Worm (Caenorhabditis elegans) whole organism, young adult: Measurements from ENCODE around the gene mgl-1.

Experiments used
- D2030.7 ChIP-seq: fragments of 200-800 bp; sonication (Bioruptor generic); IDR thresholded peaks from 2 replicates; pipeline ENCODE4 v1.3.6; 2022; ENCODE audit warnings: missing genetic modification reagents, missing genetic modification characterization, missing compliant biosample characterization
- F39B2.1 ChIP-seq: fragments of 200-800 bp; sonication (Bioruptor generic); IDR thresholded peaks from 2 replicates; pipeline ENCODE4 v1.3.6; 2022; ENCODE audit warnings: missing genetic modification reagents, missing genetic modification characterization, missing compliant biosample characterization
- F52B5.7 ChIP-seq: sonication (generic microtip); optimal IDR thresholded peaks from 2 replicates; lab custom pipeline; 2016; ENCODE audit warnings: mild to moderate bottlenecking, missing genetic modification characterization, missing compliant biosample characterization
- F57A8.1 ChIP-seq: fragments of 200-800 bp; sonication (Bioruptor generic); optimal IDR thresholded peaks from 2 replicates; lab custom pipeline; 2018; ENCODE audit warnings: mild to moderate bottlenecking, missing genetic modification characterization, moderate library complexity, missing compliant biosample characterization
- K12H6.12 ChIP-seq: fragments of 200-800 bp; sonication (Bioruptor generic); optimal IDR thresholded peaks from 2 replicates; lab custom pipeline; 2018; ENCODE audit warnings: mild to moderate bottlenecking, missing genetic modification characterization, missing compliant biosample characterization
- ama-1 ChIP-seq, 3 experiments: fragments of 150-350 bp in 1 of 3; sonication (generic microtip) in 2 of 3; optimal IDR thresholded peaks; 2 replicates each; lab custom pipeline; 2014 to 2018; ENCODE audit warnings: missing biosample characterization in 2 of 3, missing genetic modification characterization in 2 of 3, missing genetic modification reagents in 2 of 3
- ceh-40 ChIP-seq: fragments of 200-800 bp; sonication (Bioruptor generic); IDR thresholded peaks from 2 replicates; pipeline ENCODE4 v1.3.6; 2022; ENCODE audit warnings: missing genetic modification characterization, missing compliant biosample characterization
- chd-7 ChIP-seq: sonication (generic microtip); optimal IDR thresholded peaks from 2 replicates; lab custom pipeline; 2016; ENCODE audit warnings: mild to moderate bottlenecking, missing genetic modification characterization, moderate library complexity, missing compliant biosample characterization
- dox-1 ChIP-seq: fragments of 200-800 bp; sonication (Bioruptor generic); IDR thresholded peaks from 2 replicates; pipeline ENCODE4 v1.3.6; 2022; ENCODE audit warnings: missing genetic modification reagents, missing genetic modification characterization, missing compliant biosample characterization
- egl-44 ChIP-seq: fragments of 200-800 bp; sonication (Bioruptor generic); IDR thresholded peaks from 2 replicates; pipeline ENCODE4 v1.3.6; 2022; ENCODE audit warnings: missing genetic modification reagents, missing genetic modification characterization, missing compliant biosample characterization
- ets-4 ChIP-seq: fragments of 200-800 bp; sonication (Bioruptor generic); optimal IDR thresholded peaks from 2 replicates; lab custom pipeline; 2018; ENCODE audit warnings: mild to moderate bottlenecking, missing genetic modification characterization, missing compliant biosample characterization
- gei-17 ChIP-seq: fragments of 200-800 bp; sonication (Bioruptor generic); optimal IDR thresholded peaks from 2 replicates; lab custom pipeline; 2018; ENCODE audit warnings: mild to moderate bottlenecking, missing genetic modification characterization, missing compliant biosample characterization
- him-1 ChIP-seq: sonication (generic microtip); optimal IDR thresholded peaks from 2 replicates; lab custom pipeline; 2016; ENCODE audit warnings: missing genotype, missing genetic modification reagents, missing genetic modification characterization, missing compliant biosample characterization
- hlh-12 ChIP-seq: sonication (generic microtip); optimal IDR thresholded peaks from 2 replicates; lab custom pipeline; 2016; ENCODE audit warnings: missing genetic modification characterization, missing compliant biosample characterization
- hmg-1.2 ChIP-seq: fragments of 200-800 bp; sonication (Bioruptor generic); IDR thresholded peaks from 2 replicates; pipeline ENCODE4 v1.3.6; 2022; ENCODE audit warnings: missing genetic modification reagents, missing genetic modification characterization, missing compliant biosample characterization
- hrde-1 ChIP-seq: sonication (generic microtip); optimal IDR thresholded peaks from 2 replicates; lab custom pipeline; 2016; ENCODE audit warnings: missing genetic modification characterization, mild to moderate bottlenecking, missing compliant biosample characterization, moderate library complexity, missing genotype, missing genetic modification reagents, borderline replicate concordance
- lag-1 ChIP-seq: fragments of 200-800 bp; sonication (Bioruptor generic); IDR thresholded peaks from 2 replicates; pipeline ENCODE4 v1.3.6; 2022; ENCODE audit warnings: missing genetic modification reagents, missing genetic modification characterization, missing compliant biosample characterization
- lin-26 ChIP-seq: fragments of 200-800 bp; sonication (Bioruptor generic); IDR thresholded peaks from 2 replicates; pipeline ENCODE4 v1.3.6; 2022; ENCODE audit warnings: missing genetic modification reagents, missing genetic modification characterization, missing compliant biosample characterization
- lir-1 ChIP-seq: fragments of 200-800 bp; sonication (Bioruptor generic); conservative IDR thresholded peaks from 2 replicates; pipeline ENCODE4 v1.3.6; 2022; ENCODE audit warnings: missing genetic modification reagents, missing genetic modification characterization, missing compliant biosample characterization
- lsl-1 ChIP-seq: fragments of 200-800 bp; sonication (Bioruptor generic); optimal IDR thresholded peaks from 2 replicates; lab custom pipeline; 2018; ENCODE audit warnings: mild to moderate bottlenecking, missing genetic modification characterization, moderate library complexity, missing compliant biosample characterization
- madf-3 ChIP-seq: fragments of 200-800 bp; sonication (Bioruptor generic); IDR thresholded peaks from 2 replicates; pipeline ENCODE4 v1.3.6; 2022; ENCODE audit warnings: missing genetic modification reagents, missing genetic modification characterization, missing compliant biosample characterization
- madf-6 ChIP-seq: fragments of 200-800 bp; sonication (Bioruptor generic); IDR thresholded peaks from 2 replicates; pipeline ENCODE4 v1.3.6; 2022; ENCODE audit warnings: missing genetic modification reagents, missing genetic modification characterization, missing compliant biosample characterization
- madf-8 ChIP-seq: fragments of 200-800 bp; sonication (Bioruptor generic); conservative IDR thresholded peaks from 2 replicates; pipeline ENCODE4 v1.3.6; 2022; ENCODE audit warnings: missing genetic modification reagents, missing genetic modification characterization, missing compliant biosample characterization
- mcd-1 ChIP-seq: fragments of 200-800 bp; sonication (Bioruptor generic); IDR thresholded peaks from 2 replicates; pipeline ENCODE4 v1.3.6; 2022; ENCODE audit warnings: missing genetic modification reagents, missing genetic modification characterization, missing compliant biosample characterization
- nfyb-1 ChIP-seq: fragments of 200-800 bp; sonication (Bioruptor generic); IDR thresholded peaks from 2 replicates; pipeline ENCODE4 v1.3.6; 2022; ENCODE audit warnings: missing genetic modification reagents, missing genetic modification characterization, missing compliant biosample characterization
- nhr-179 ChIP-seq: sonication (generic microtip); optimal IDR thresholded peaks from 2 replicates; lab custom pipeline; 2016; ENCODE audit warnings: mild to moderate bottlenecking, missing genetic modification characterization, missing compliant biosample characterization
- nhr-80 ChIP-seq: sonication (generic microtip); optimal IDR thresholded peaks from 2 replicates; lab custom pipeline; 2016; ENCODE audit warnings: missing genetic modification characterization, missing compliant biosample characterization
- rcor-1 ChIP-seq: fragments of 200-800 bp; sonication (Bioruptor generic); IDR thresholded peaks from 2 replicates; pipeline ENCODE4 v1.3.6; 2022; ENCODE audit warnings: missing genetic modification reagents, missing genetic modification characterization, missing compliant biosample characterization
- rec-8 ChIP-seq, 2 experiments: sonication (generic microtip); optimal IDR thresholded peaks; 2 replicates each; lab custom pipeline; 2016; ENCODE audit warnings: mild to moderate bottlenecking in 2 of 2, missing genetic modification characterization in 2 of 2, missing genetic modification reagents in 2 of 2, missing genotype in 2 of 2, missing biosample characterization in 1 of 2, missing compliant biosample characterization in 1 of 2, moderate library complexity in 1 of 2
- rpc-1 ChIP-seq, 2 experiments: fragments of 150-350 bp in 1 of 2; sonication (generic microtip) in 1 of 2; optimal IDR thresholded peaks; 2 replicates each; lab custom pipeline; 2014 to 2018; ENCODE audit warnings: missing biosample characterization in 1 of 2, missing genetic modification characterization in 1 of 2, missing genetic modification reagents in 1 of 2, missing genotype in 1 of 2
- snpc-3.4 ChIP-seq: sonication (generic microtip); optimal IDR thresholded peaks from 2 replicates; lab custom pipeline; 2017; ENCODE audit warnings: missing genetic modification characterization, mild to moderate bottlenecking, missing compliant biosample characterization, antibody characterized with exemption, moderate library complexity, missing genotype, missing genetic modification reagents
- snpc-4 ChIP-seq, 5 experiments: fragments of 150-350 bp in 1 of 5; sonication (generic microtip) in 4 of 5; optimal IDR thresholded peaks; 2 replicates each; lab custom pipeline; 2014 to 2018; ENCODE audit warnings: missing genetic modification characterization in 5 of 5, missing biosample characterization in 3 of 5, antibody characterized with exemption in 2 of 5, mild to moderate bottlenecking in 2 of 5, missing compliant biosample characterization in 2 of 5, missing genotype in 2 of 5, moderate library complexity in 2 of 5, missing genetic modification reagents in 1 of 5
- tbp1 ChIP-seq: fragments of 200-800 bp; sonication (Bioruptor generic); optimal IDR thresholded peaks from 2 replicates; lab custom pipeline; 2018; ENCODE audit warnings: mild to moderate bottlenecking, missing genetic modification characterization, missing compliant biosample characterization
- tlf-1 ChIP-seq: fragments of 200-800 bp; sonication (Bioruptor generic); optimal IDR thresholded peaks from 2 replicates; lab custom pipeline; 2018; ENCODE audit warnings: mild to moderate bottlenecking, missing genetic modification characterization, missing compliant biosample characterization
- unc-130 ChIP-seq: sonication (generic microtip); optimal IDR thresholded peaks from 2 replicates; lab custom pipeline; 2016; ENCODE audit warnings: missing genetic modification reagents, missing genetic modification characterization, missing compliant biosample characterization
- unc-62 ChIP-seq: fragments of 150-350 bp; optimal IDR thresholded peaks from 2 replicates; lab custom pipeline; 2014; ENCODE audit warnings: missing biosample characterization, missing genetic modification reagents, missing genetic modification characterization
- zfh-2 ChIP-seq: fragments of 200-800 bp; sonication (Bioruptor generic); conservative IDR thresholded peaks from 2 replicates; pipeline ENCODE4 v1.3.6; 2022; ENCODE audit warnings: missing genetic modification reagents, missing genetic modification characterization, missing compliant biosample characterization
- ztf-18 ChIP-seq: sonication (generic microtip); optimal IDR thresholded peaks from 2 replicates; lab custom pipeline; 2016; ENCODE audit warnings: missing genotype, mild to moderate bottlenecking, missing genetic modification characterization, missing compliant biosample characterization
- ztf-25 ChIP-seq: fragments of 200-800 bp; sonication (Bioruptor generic); IDR thresholded peaks from 2 replicates; pipeline ENCODE4 v1.3.6; 2022; ENCODE audit warnings: missing genetic modification reagents, missing genetic modification characterization, missing compliant biosample characterization
- ztf-26 ChIP-seq: sonication (generic microtip); optimal IDR thresholded peaks from 2 replicates; lab custom pipeline; 2017; ENCODE audit warnings: missing genetic modification characterization, missing compliant biosample characterization
- ztf-28 ChIP-seq: fragments of 200-800 bp; sonication (Bioruptor generic); IDR thresholded peaks from 2 replicates; pipeline ENCODE4 v1.3.6; 2022; ENCODE audit warnings: missing genetic modification reagents, missing genetic modification characterization, missing compliant biosample characterization

Gene mgl-1

DNA sequence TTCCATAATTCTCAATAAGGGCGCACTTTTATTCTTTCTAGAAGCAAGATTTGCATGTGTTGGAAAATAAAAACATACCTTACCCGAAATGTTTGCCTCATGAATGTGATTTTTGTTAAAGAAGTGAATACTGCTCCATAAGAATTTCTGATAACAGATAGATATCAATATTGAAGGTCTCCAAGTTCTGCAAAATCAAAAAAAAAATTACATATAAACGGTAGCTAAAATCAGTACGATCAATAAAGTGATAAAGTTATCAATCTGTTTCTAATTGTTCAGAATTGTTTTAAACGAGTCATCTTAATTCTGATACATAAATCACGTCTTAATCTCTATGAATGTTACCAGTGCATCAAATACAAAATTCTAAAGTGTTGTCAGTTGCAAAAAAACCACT is at the start of gene mgl-1:
mgl-1 (minus strand) TSS at position 101 of the 400 bp plus-strand sequence.
- TF ChIP-seq madf-3 (GFP tag; lab: Robert Waterston, UW) (no peak), hrde-1 (no peak), F57A8.1 (GFP tag; lab: Kevin White, UChicago) (no peak), lag-1 (GFP tag; lab: Robert Waterston, UW) (no peak)

DNA sequence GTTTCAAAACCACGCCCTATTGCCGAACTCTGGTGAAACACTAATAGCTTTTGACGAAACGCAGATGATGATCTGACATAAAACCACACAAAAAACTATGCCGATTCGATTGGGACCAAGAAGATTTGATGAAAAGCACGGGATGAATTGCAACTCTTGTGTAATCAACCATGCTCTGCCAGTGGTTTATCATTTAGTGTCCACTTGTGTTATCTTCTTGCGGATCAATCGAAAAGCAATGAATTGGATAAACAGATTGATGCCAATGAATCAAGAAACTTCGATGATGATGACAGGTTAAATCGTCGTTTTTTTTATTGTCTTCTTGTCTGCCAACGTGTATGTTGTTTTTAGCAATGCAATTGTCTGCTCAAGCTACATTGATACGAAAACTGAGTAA is 45.9 kb upstream of the mgl-1 start, which contains the start of gene F42G10.1:
F42G10.1 (minus strand) TSS at position 151 of the 400 bp plus-strand sequence.
- TF ChIP-seq mcd-1 (GFP tag; lab: Robert Waterston, UW) (no peak), madf-8 (GFP tag; lab: Robert Waterston, UW) (no peak), rec-8 (tag; optimal IDR thresholded peaks at IDR 0.05; lab: Kevin White, UChicago) (no peak), ztf-26 (tag; lab: Kevin White, UChicago) (no peak), F52B5.7 (tag; lab: Kevin White, UChicago) (no peak), ztf-18 (tag; lab: Kevin White, UChicago) (no peak), ets-4 (GFP tag; lab: Kevin White, UChicago) (no peak), dox-1 (GFP tag; lab: Robert Waterston, UW) (no peak), madf-6 (GFP tag; lab: Robert Waterston, UW) (no peak), unc-62 (GFP tag; lab: Kevin White, UChicago) (no peak)

DNA sequence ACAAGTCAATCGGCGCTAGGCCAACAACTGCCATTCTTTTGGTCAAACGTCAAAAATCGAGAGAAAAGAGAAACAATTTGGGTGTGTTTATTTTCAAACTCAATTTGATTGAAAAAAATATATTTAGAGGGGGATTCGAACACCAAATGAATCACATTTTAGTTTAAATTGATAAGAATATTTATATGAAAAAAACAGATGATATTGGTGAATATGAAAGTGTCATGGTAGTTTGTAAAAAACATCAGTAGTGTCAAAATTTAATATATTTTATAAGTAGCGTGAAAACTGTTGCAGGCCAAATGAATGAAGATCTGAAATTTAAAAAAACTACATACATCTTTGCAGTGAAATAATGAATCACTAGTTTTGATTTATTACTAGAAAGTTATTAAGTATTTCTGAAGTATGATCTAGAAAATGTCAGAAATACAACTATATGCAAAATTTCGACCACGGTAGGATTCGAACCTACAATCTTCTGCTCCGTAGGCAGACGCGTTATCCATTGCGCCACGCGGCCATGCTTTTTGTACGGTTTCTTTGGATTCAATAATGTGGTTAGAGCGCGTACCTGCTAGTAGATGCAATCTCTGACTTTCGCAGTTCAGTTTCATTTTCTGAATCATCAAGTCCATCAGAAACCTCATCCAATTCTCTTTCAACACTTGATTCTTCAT is 42.0 kb upstream of the mgl-1 start, which contains the start of gene F19C6.4:
F19C6.4 (minus strand) TSS at position 51 of the 680 bp plus-strand sequence.
- TF ChIP-seq F39B2.1 (0 out of 2 replicates have a peak, but pooled peaks have one; percentile 48), him-1 (tag; lab: Kevin White, UChicago) (peak; percentile 91), nfyb-1 (GFP tag; lab: Robert Waterston, UW) (no peak), lsl-1 (no peak), snpc-3.4 (tag; lab: Kevin White, UChicago) (peak; percentile 37), ztf-18 (tag; lab: Kevin White, UChicago) (peak; percentile 31), K12H6.12 (tag; lab: Kevin White, UChicago) (no peak), rcor-1 (0 out of 2 replicates have a peak, but pooled peaks have one; percentile 40), snpc-4 (GFP tag; optimal IDR thresholded peaks at IDR 0.05; lab: Kevin White, UChicago) (peak; percentile 56), snpc-4 (tag; optimal IDR thresholded peaks at IDR 0.05; lab: Kevin White, UChicago) (no peak), chd-7 (tag; lab: Kevin White, UChicago) (peak; percentile 10), lir-1 (GFP tag; lab: Robert Waterston, UW) (no peak), unc-130 (GFP tag; lab: Kevin White, UChicago) (peak; percentile 43), hlh-12 (tag; lab: Kevin White, UChicago) (peak; percentile 10), nhr-179 (peak; percentile 47), nhr-80 (tag; lab: Kevin White, UChicago) (peak; percentile 11), rec-8 (tag; optimal IDR thresholded peaks at IDR 0.05; lab: Kevin White, UChicago) (peak in 1 of 2 experiments; percentile 65), ceh-40 (GFP tag; lab: Robert Waterston, UW) (peak; percentile 77), hrde-1 (peak; percentile 35), mcd-1 (GFP tag; lab: Robert Waterston, UW) (no peak), egl-44 (GFP tag; lab: Robert Waterston, UW) (peak; percentile 54; the same call in 1 of the 2 replicates), ztf-25 (0 out of 2 replicates have a peak, but pooled peaks have one; percentile 62), unc-62 (GFP tag; lab: Kevin White, UChicago) (no peak), ztf-28 (GFP tag; lab: Robert Waterston, UW) (0 out of 2 replicates have a peak, but pooled peaks have one; percentile 45), ama-1 (optimal IDR thresholded peaks at IDR 0.05; lab: Kevin White, UChicago) (no peak), ama-1 (GFP tag; optimal IDR thresholded peaks at IDR 0.05; lab: Kevin White, UChicago) (peak in 1 of 2 experiments; percentile 60), tbp1 (GFP tag; lab: Kevin White, UChicago) (peak; percentile 90), madf-3 (GFP tag; lab: Robert Waterston, UW) (no peak), tlf-1 (GFP tag; lab: Kevin White, UChicago) (no peak), rpc-1 (optimal IDR thresholded peaks at IDR 0.05; lab: Kevin White, UChicago) (peak; percentile 84), rpc-1 (tag; optimal IDR thresholded peaks at IDR 0.05; lab: Kevin White, UChicago) (peak; percentile 91), lin-26 (GFP tag; lab: Robert Waterston, UW) (peak; percentile 78), D2030.7 (GFP tag; lab: Robert Waterston, UW) (peak; percentile 76), gei-17 (GFP tag; lab: Kevin White, UChicago) (no peak), zfh-2 (GFP tag; lab: Robert Waterston, UW) (no peak), hmg-1.2 (GFP tag; lab: Robert Waterston, UW) (peak; percentile 60)
